Fruit fly (Drosophila melanogaster) whole organism, embryonic: ENCODE data around the gene PDCD-5.
A peak's percentile ranks its signal among the peaks of the same experiment; 100 is the strongest.

ENCODE experiments used
- Aef1 ChIP-seq: fragments of 200-800 bp; sonication (Bioruptor generic); IDR thresholded peaks from 3 replicates; pipeline ENCODE4 v1.3.6; 2022; ENCODE audit warnings: missing biosample characterization, missing genetic modification characterization
- Bgb ChIP-seq: fragments of 200-800 bp; sonication (Bioruptor generic); IDR thresholded peaks from 2 replicates; pipeline ENCODE4 v1.3.6; 2022; ENCODE audit warnings: missing biosample characterization, missing genetic modification characterization; ENCODE audit not compliant: partially characterized antibody
- CG1024 ChIP-seq: fragments of 200-800 bp; sonication (Bioruptor generic); IDR thresholded peaks from 2 replicates; pipeline ENCODE4 v1.3.6; 2022; ENCODE audit warnings: missing biosample characterization, missing genetic modification characterization
- CG11247 ChIP-seq: fragments of 200-800 bp; sonication (Bioruptor generic); IDR thresholded peaks from 2 replicates; pipeline ENCODE4 v1.3.6; 2022; ENCODE audit warnings: missing biosample characterization, missing genetic modification characterization
- CG1603 ChIP-seq: fragments of 200-800 bp; sonication (Bioruptor generic); optimal IDR thresholded peaks from 2 replicates; lab custom pipeline; 2019; ENCODE audit warnings: missing biosample characterization, mild to moderate bottlenecking, missing genetic modification characterization, moderate library complexity
- CG16779 ChIP-seq: fragments of 200-800 bp; sonication (Bioruptor generic); IDR thresholded peaks from 2 replicates; pipeline ENCODE4 v1.3.6; 2022; ENCODE audit warnings: missing biosample characterization, missing genetic modification characterization
- CG18619 ChIP-seq: fragments of 200-800 bp; sonication (Bioruptor generic); optimal IDR thresholded peaks from 3 replicates; lab custom pipeline; 2017; ENCODE audit warnings: missing biosample characterization, mild to moderate bottlenecking, missing genetic modification characterization
- CG3281 ChIP-seq: fragments of 200-800 bp; sonication (Bioruptor generic); optimal IDR thresholded peaks from 3 replicates; lab custom pipeline; 2017; ENCODE audit warnings: missing biosample characterization, mild to moderate bottlenecking, missing genetic modification characterization
- CG3838 ChIP-seq: fragments of 200-800 bp; sonication (Bioruptor generic); optimal IDR thresholded peaks from 3 replicates; lab custom pipeline; 2016; ENCODE audit warnings: missing biosample characterization, missing genetic modification characterization
- CG6175 ChIP-seq: fragments of 200-800 bp; sonication (Bioruptor generic); IDR thresholded peaks from 3 replicates; pipeline ENCODE4 v1.3.6; 2022; ENCODE audit warnings: missing biosample characterization, missing genetic modification characterization
- CG6272 ChIP-seq: fragments of 200-800 bp; sonication (Bioruptor generic); IDR thresholded peaks from 2 replicates; pipeline ENCODE4 v1.3.6; 2022; ENCODE audit warnings: missing biosample characterization, missing genetic modification characterization
- CG8089 ChIP-seq: fragments of 200-800 bp; sonication (Bioruptor generic); optimal IDR thresholded peaks from 3 replicates; lab custom pipeline; 2016; ENCODE audit warnings: missing biosample characterization, missing genetic modification characterization
- CG9215 ChIP-seq: fragments of 200-800 bp; sonication (Bioruptor generic); IDR thresholded peaks from 2 replicates; pipeline ENCODE4 v1.3.6; 2022; ENCODE audit warnings: missing biosample characterization, missing genetic modification characterization
- CG9932 ChIP-seq: fragments of 200-800 bp; sonication (Bioruptor generic); IDR thresholded peaks from 2 replicates; pipeline ENCODE4 v1.3.6; 2022; ENCODE audit warnings: missing biosample characterization, missing genetic modification characterization
- CHES-1-like ChIP-seq: fragments of 200-800 bp; sonication (Bioruptor generic); optimal IDR thresholded peaks from 2 replicates; lab custom pipeline; 2016; ENCODE audit warnings: missing biosample characterization, missing genetic modification characterization
- Chrac-16 ChIP-seq: fragments of 200-800 bp; sonication (Bioruptor generic); optimal IDR thresholded peaks from 3 replicates; lab custom pipeline; 2016; ENCODE audit warnings: missing biosample characterization, missing genetic modification characterization
- Drgx ChIP-seq: fragments of 200-800 bp; sonication (Bioruptor generic); IDR thresholded peaks from 2 replicates; pipeline ENCODE4 v1.3.6; 2022; ENCODE audit warnings: missing biosample characterization, missing genetic modification characterization
- Ets65A ChIP-seq: fragments of 200-800 bp; sonication (Bioruptor generic); peaks from one replicate; lab custom pipeline; 2016; ENCODE audit warnings: missing biosample characterization, missing genetic modification characterization
- Fer1 ChIP-seq: fragments of 200-800 bp; sonication (Bioruptor generic); optimal IDR thresholded peaks from 2 replicates; lab custom pipeline; 2017; ENCODE audit warnings: missing biosample characterization, mild to moderate bottlenecking, missing genetic modification characterization
- HHEX ChIP-seq: fragments of 200-800 bp; sonication (Bioruptor generic); optimal IDR thresholded peaks from 3 replicates; lab custom pipeline; 2017; ENCODE audit warnings: missing biosample characterization, mild to moderate bottlenecking, missing genetic modification characterization, missing genetic modification reagents
- Hmx ChIP-seq: fragments of 200-800 bp; sonication (Bioruptor generic); optimal IDR thresholded peaks from 2 replicates; lab custom pipeline; 2016; ENCODE audit warnings: missing biosample characterization, missing genetic modification characterization
- Med ChIP-seq: fragments of 200-800 bp; sonication (Bioruptor generic); peaks from one replicate; lab custom pipeline; 2016; ENCODE audit warnings: missing biosample characterization, missing genetic modification characterization, mild to moderate bottlenecking, inconsistent platforms, moderate library complexity
- Trl ChIP-seq, 3 experiments: fragments of >200 bp in 2 of 3; fragments of 200-800 bp in 1 of 3; sonication (Bioruptor generic) in 1 of 3; optimal IDR thresholded peaks; 2 replicates in 1 of 3; 3 replicates in 2 of 3; lab custom pipeline; 2016 to 2017; ENCODE audit warnings: missing biosample characterization in 1 of 3, missing genetic modification characterization in 1 of 3
- br ChIP-seq: fragments of >200 bp; optimal IDR thresholded peaks from 2 replicates; lab custom pipeline; 2017
- bsh ChIP-seq, 2 experiments: fragments of 200-800 bp; sonication (Bioruptor generic); optimal IDR thresholded peaks; 2 replicates each; lab custom pipeline; 2017 to 2018; ENCODE audit warnings: mild to moderate bottlenecking in 2 of 2, missing biosample characterization in 2 of 2, missing genetic modification characterization in 2 of 2, moderate library complexity in 1 of 2
- chinmo ChIP-seq: fragments of 200-800 bp; sonication (Bioruptor generic); IDR thresholded peaks from 4 replicates; pipeline ENCODE4 v1.3.6; 2022; ENCODE audit warnings: missing biosample characterization, missing genetic modification characterization; ENCODE audit not compliant: partially characterized antibody
- cwo ChIP-seq: fragments of 200-800 bp; sonication (Bioruptor generic); optimal IDR thresholded peaks from 3 replicates; lab custom pipeline; 2017; ENCODE audit warnings: missing biosample characterization, missing genetic modification characterization, mild to moderate bottlenecking, moderate library complexity, missing genetic modification reagents
- dysf ChIP-seq: fragments of 200-800 bp; sonication (Bioruptor generic); IDR thresholded peaks from 3 replicates; pipeline ENCODE4 v1.3.6; 2022; ENCODE audit warnings: missing biosample characterization, missing genetic modification characterization
- ems ChIP-seq: fragments of 200-800 bp; sonication (Bioruptor generic); optimal IDR thresholded peaks from 3 replicates; lab custom pipeline; 2016; ENCODE audit warnings: missing biosample characterization, missing genetic modification characterization
- exex ChIP-seq: fragments of 200-800 bp; sonication (Bioruptor generic); optimal IDR thresholded peaks from 4 replicates; lab custom pipeline; 2018; ENCODE audit warnings: missing biosample characterization, mild to moderate bottlenecking, missing genetic modification characterization, moderate library complexity
- gcm2 ChIP-seq: fragments of 200-800 bp; sonication (Bioruptor generic); optimal IDR thresholded peaks from 2 replicates; lab custom pipeline; 2016; ENCODE audit warnings: missing biosample characterization, missing genetic modification characterization
- ind ChIP-seq: fragments of 200-800 bp; sonication (Bioruptor generic); optimal IDR thresholded peaks from 3 replicates; lab custom pipeline; 2016; ENCODE audit warnings: missing biosample characterization, missing genetic modification characterization
- lab ChIP-seq: fragments of 200-800 bp; sonication (Bioruptor generic); optimal IDR thresholded peaks from 3 replicates; lab custom pipeline; 2017; ENCODE audit warnings: missing biosample characterization, missing genetic modification characterization, mild to moderate bottlenecking, moderate library complexity, missing genetic modification reagents
- lbe ChIP-seq: fragments of 200-800 bp; sonication (Bioruptor generic); optimal IDR thresholded peaks from 2 replicates; lab custom pipeline; 2016; ENCODE audit warnings: missing biosample characterization, mild to moderate bottlenecking, missing genetic modification characterization
- nau ChIP-seq: fragments of 200-800 bp; sonication (Bioruptor generic); optimal IDR thresholded peaks from 3 replicates; lab custom pipeline; 2017; ENCODE audit warnings: missing biosample characterization, mild to moderate bottlenecking, missing genetic modification characterization, missing genetic modification reagents
- nom ChIP-seq: fragments of 200-800 bp; sonication (Bioruptor generic); optimal IDR thresholded peaks from 2 replicates; lab custom pipeline; 2017; ENCODE audit warnings: missing biosample characterization, missing genetic modification characterization, mild to moderate bottlenecking, moderate library complexity, missing genetic modification reagents
- unpg ChIP-seq: fragments of 200-800 bp; sonication (Bioruptor generic); optimal IDR thresholded peaks from 3 replicates; lab custom pipeline; 2018; ENCODE audit warnings: missing biosample characterization, mild to moderate bottlenecking, missing genetic modification characterization, moderate library complexity

Gene PDCD-5

dm6 chr3L:16192561-16193355 lies 39.1 kb downstream of the PDCD-5 start (continued):
- TF ChIP-seq Trl (optimal IDR thresholded peaks at IDR 0.05; lab: Kevin White, UChicago), result peak in 1 of 2 experiments; percentile 33
- TF ChIP-seq Trl (GFP tag; optimal IDR thresholded peaks at IDR 0.05; lab: Kevin White, UChicago), result no peak
- TF ChIP-seq Med, result peak; percentile 72

- TF ChIP-seq CG3281 (GFP tag; lab: Kevin White, UChicago) (peak; percentile 17), gcm2 (no peak), CG18619 (GFP tag; lab: Kevin White, UChicago) (no peak), Fer1 (GFP tag; lab: Kevin White, UChicago) (peak; percentile 13), bsh (GFP tag; optimal IDR thresholded peaks at IDR 0.05; lab: Kevin White, UChicago) (peak in 1 of 2 experiments; percentile 38), CG9215 (GFP tag; lab: Robert Waterston, UW) (no peak), exex (tag; lab: Kevin White, UChicago) (peak; percentile 0), lbe (GFP tag; lab: Kevin White, UChicago) (peak; percentile 34), dysf (GFP tag; lab: Robert Waterston, UW) (0 out of 3 replicates have a peak, but pooled peaks have one; percentile 12), nau (GFP tag; lab: Kevin White, UChicago) (peak; percentile 6), chinmo (GFP tag; lab: Robert Waterston, UW) (0 out of 4 replicates have a peak, but pooled peaks have one; percentile 24), CG1024 (GFP tag; lab: Robert Waterston, UW) (0 out of 2 replicates have a peak, but pooled peaks have one; percentile 2), lab (GFP tag; lab: Kevin White, UChicago) (peak; percentile 38), Drgx (GFP tag; lab: Robert Waterston, UW) (peak; percentile 38; the same call in 1 of the 2 replicates), nom (GFP tag; lab: Kevin White, UChicago) (peak; percentile 84), HHEX (GFP tag; lab: Kevin White, UChicago) (peak; percentile 27), CG6272 (GFP tag; lab: Robert Waterston, UW) (no peak), cwo (peak; percentile 21)
Measured at dm6 chr3L:16190885-16191284, 41.0 kb downstream of the PDCD-5 start.

dm6 chr3L:16189925-16190231 lies 42.0 kb downstream of the PDCD-5 start:
- no peak for TF ChIP-seq CG9932 (GFP tag; lab: Robert Waterston, UW)
- TF ChIP-seq CG1603 (tag; lab: Kevin White, UChicago), result no peak
- no peak for TF ChIP-seq CG3838 (GFP tag; lab: Kevin White, UChicago)
- TF ChIP-seq CHES-1-like (GFP tag; lab: Kevin White, UChicago), result no peak
- peak; percentile 75 for TF ChIP-seq Ets65A (GFP tag; lab: Kevin White, UChicago)
- TF ChIP-seq Chrac-16 (GFP tag; lab: Kevin White, UChicago), result no peak
- TF ChIP-seq ems (GFP tag; lab: Kevin White, UChicago), result no peak
- no peak for TF ChIP-seq CG11247
- no peak for TF ChIP-seq ind (GFP tag; lab: Kevin White, UChicago)
- TF ChIP-seq Hmx (GFP tag; lab: Kevin White, UChicago), result no peak
- no peak for TF ChIP-seq Aef1
- no peak for TF ChIP-seq CG8089 (GFP tag; lab: Kevin White, UChicago)
- no peak for TF ChIP-seq CG6175 (GFP tag; lab: Robert Waterston, UW)
- peak; percentile 37; the same call in 1 of the 2 replicates for TF ChIP-seq CG16779 (GFP tag; lab: Robert Waterston, UW)
- no peak for TF ChIP-seq unpg (GFP tag; lab: Kevin White, UChicago)
- no peak for TF ChIP-seq Bgb (GFP tag; lab: Robert Waterston, UW)
- TF ChIP-seq br, result no peak
